Worm (Caenorhabditis elegans) whole organism, late embryonic: ENCODE measurements around the gene F46F5.14.
"Not testable (repeated sequence)": the region's sequence is repeated elsewhere in the genome, so short reads cannot be mapped to it uniquely, and the experiment has no call there.

Experiments used
- K09A11.1 ChIP-seq: sonication (generic microtip); optimal IDR thresholded peaks from 2 replicates; lab custom pipeline; 2017; ENCODE audit warnings: antibody characterized with exemption, mild to moderate bottlenecking, missing genetic modification characterization, missing compliant biosample characterization; ENCODE audit not compliant: insufficient read depth
- T23F11.4 ChIP-seq: fragments of 200-800 bp; sonication (Bioruptor generic); optimal IDR thresholded peaks from 2 replicates; lab custom pipeline; 2018; ENCODE audit warnings: mild to moderate bottlenecking, missing genetic modification characterization, missing compliant biosample characterization
- ahr-1 ChIP-seq: sonication (generic microtip); optimal IDR thresholded peaks from 2 replicates; lab custom pipeline; 2016; ENCODE audit warnings: missing genetic modification characterization, missing compliant biosample characterization
- ceh-14 ChIP-seq: sonication (generic microtip); optimal IDR thresholded peaks from 2 replicates; lab custom pipeline; 2016; ENCODE audit warnings: missing genotype, missing genetic modification characterization, missing compliant biosample characterization
- ceh-18 ChIP-seq: sonication (generic microtip); optimal IDR thresholded peaks from 2 replicates; lab custom pipeline; 2016; ENCODE audit warnings: missing genetic modification characterization, missing compliant biosample characterization
- ceh-19 ChIP-seq: fragments of 200-800 bp; sonication (Bioruptor generic); optimal IDR thresholded peaks from 2 replicates; lab custom pipeline; 2018; ENCODE audit warnings: mild to moderate bottlenecking, missing genetic modification characterization, missing compliant biosample characterization
- ceh-2 ChIP-seq: sonication (generic microtip); optimal IDR thresholded peaks from 2 replicates; lab custom pipeline; 2016; ENCODE audit warnings: missing genotype, missing genetic modification characterization, missing compliant biosample characterization
- ceh-22 ChIP-seq: sonication (generic microtip); optimal IDR thresholded peaks from 2 replicates; lab custom pipeline; 2017; ENCODE audit warnings: missing biosample characterization, missing genetic modification characterization
- ceh-24 ChIP-seq: sonication (generic microtip); optimal IDR thresholded peaks from 2 replicates; lab custom pipeline; 2016; ENCODE audit warnings: mild to moderate bottlenecking, missing genetic modification characterization, missing compliant biosample characterization
- ceh-45 ChIP-seq: fragments of 200-800 bp; sonication (Bioruptor generic); IDR thresholded peaks from 2 replicates; pipeline ENCODE4 v1.3.6; 2022; ENCODE audit warnings: missing genetic modification reagents, missing genetic modification characterization, missing compliant biosample characterization
- che-1 ChIP-seq: sonication (generic microtip); optimal IDR thresholded peaks from 2 replicates; lab custom pipeline; 2016; ENCODE audit warnings: mild to moderate bottlenecking, missing genetic modification characterization, missing compliant biosample characterization
- elt-2 ChIP-seq: sonication (generic microtip); optimal IDR thresholded peaks from 2 replicates; lab custom pipeline; 2016; ENCODE audit warnings: missing genetic modification reagents, missing genetic modification characterization, missing compliant biosample characterization
- ets-4 ChIP-seq: sonication (generic microtip); optimal IDR thresholded peaks from 2 replicates; lab custom pipeline; 2016; ENCODE audit warnings: missing genetic modification characterization, missing compliant biosample characterization
- fkh-10 ChIP-seq: fragments of 150-350 bp; optimal IDR thresholded peaks from 2 replicates; lab custom pipeline; 2014; ENCODE audit warnings: missing biosample characterization, missing genetic modification reagents, missing genetic modification characterization
- fkh-6 ChIP-seq: sonication (generic microtip); optimal IDR thresholded peaks from 2 replicates; lab custom pipeline; 2016; ENCODE audit warnings: missing genetic modification characterization, missing compliant biosample characterization
- gmeb-2 ChIP-seq: sonication (generic microtip); optimal IDR thresholded peaks from 2 replicates; lab custom pipeline; 2016; ENCODE audit warnings: missing genetic modification characterization, inconsistent platforms, missing compliant biosample characterization
- hlh-15 ChIP-seq: sonication (generic microtip); optimal IDR thresholded peaks from 2 replicates; lab custom pipeline; 2016; ENCODE audit warnings: missing genetic modification characterization, missing compliant biosample characterization
- hlh-30 ChIP-seq: sonication (generic microtip); optimal IDR thresholded peaks from 2 replicates; lab custom pipeline; 2017; ENCODE audit warnings: antibody characterized with exemption, missing genetic modification characterization, missing compliant biosample characterization; ENCODE audit not compliant: insufficient read depth
- hlh-6 ChIP-seq: sonication (generic microtip); optimal IDR thresholded peaks from 2 replicates; lab custom pipeline; 2016; ENCODE audit warnings: missing genotype, missing genetic modification characterization, missing compliant biosample characterization
- hlh-8 ChIP-seq: sonication (generic microtip); optimal IDR thresholded peaks from 2 replicates; lab custom pipeline; 2016; ENCODE audit warnings: missing genotype, missing genetic modification characterization, missing compliant biosample characterization
- lim-6 ChIP-seq: sonication (generic microtip); optimal IDR thresholded peaks from 2 replicates; lab custom pipeline; 2016; ENCODE audit warnings: missing genetic modification characterization, missing compliant biosample characterization
- lin-11 ChIP-seq: fragments of 200-800 bp; sonication (Bioruptor generic); optimal IDR thresholded peaks from 2 replicates; lab custom pipeline; 2018; ENCODE audit warnings: mild to moderate bottlenecking, missing genetic modification characterization, missing compliant biosample characterization
- madf-2 ChIP-seq: sonication (generic microtip); optimal IDR thresholded peaks from 2 replicates; lab custom pipeline; 2017; ENCODE audit warnings: missing genetic modification characterization, missing compliant biosample characterization
- mec-3 ChIP-seq: sonication (generic microtip); optimal IDR thresholded peaks from 2 replicates; lab custom pipeline; 2016; ENCODE audit warnings: borderline replicate concordance, missing genetic modification characterization, missing compliant biosample characterization
- nfya-1 ChIP-seq: sonication (generic microtip); optimal IDR thresholded peaks from 2 replicates; lab custom pipeline; 2017; ENCODE audit warnings: missing genetic modification characterization, mild to moderate bottlenecking, missing compliant biosample characterization, antibody characterized with exemption, moderate library complexity
- nhr-232 ChIP-seq: sonication (generic microtip); optimal IDR thresholded peaks from 2 replicates; lab custom pipeline; 2016; ENCODE audit warnings: missing genetic modification characterization, missing compliant biosample characterization
- pag-3 ChIP-seq: sonication (generic microtip); optimal IDR thresholded peaks from 2 replicates; lab custom pipeline; 2016; ENCODE audit warnings: missing compliant biosample characterization, missing genetic modification characterization, borderline replicate concordance
- pat-9 ChIP-seq: fragments of 200-800 bp; sonication (Bioruptor generic); optimal IDR thresholded peaks from 2 replicates; lab custom pipeline; 2018; ENCODE audit warnings: mild to moderate bottlenecking, missing genetic modification characterization, moderate library complexity, missing compliant biosample characterization
- pha-4 ChIP-seq: fragments of 150-350 bp; optimal IDR thresholded peaks from 2 replicates; lab custom pipeline; 2018; ENCODE audit warnings: missing biosample characterization, missing genetic modification reagents, missing genetic modification characterization
- pros-1 ChIP-seq: fragments of 150-350 bp; optimal IDR thresholded peaks from 2 replicates; lab custom pipeline; 2014; ENCODE audit warnings: missing biosample characterization, missing genetic modification reagents, missing genetic modification characterization
- ref-2 ChIP-seq: sonication (generic microtip); optimal IDR thresholded peaks from 2 replicates; lab custom pipeline; 2016; ENCODE audit warnings: missing genetic modification characterization, missing compliant biosample characterization
- sdc-2 ChIP-seq: sonication (generic microtip); optimal IDR thresholded peaks from 2 replicates; lab custom pipeline; 2016; ENCODE audit warnings: missing genotype, missing genetic modification characterization, missing compliant biosample characterization
- sox-4 ChIP-seq: sonication (generic microtip); optimal IDR thresholded peaks from 2 replicates; lab custom pipeline; 2017; ENCODE audit warnings: mild to moderate bottlenecking, missing genetic modification characterization, inconsistent platforms, missing compliant biosample characterization
- syd-9 ChIP-seq: sonication (generic microtip); optimal IDR thresholded peaks from 2 replicates; lab custom pipeline; 2016; ENCODE audit warnings: mild to moderate bottlenecking, missing genetic modification characterization, moderate library complexity, missing compliant biosample characterization
- tbx-7 ChIP-seq: sonication (generic microtip); optimal IDR thresholded peaks from 2 replicates; lab custom pipeline; 2016; ENCODE audit warnings: missing genotype, missing genetic modification characterization, missing compliant biosample characterization
- ttx-3 ChIP-seq: sonication (generic microtip); optimal IDR thresholded peaks from 2 replicates; lab custom pipeline; 2016; ENCODE audit warnings: missing genetic modification reagents, missing genetic modification characterization, missing compliant biosample characterization
- unc-55 ChIP-seq: sonication (generic microtip); optimal IDR thresholded peaks from 2 replicates; lab custom pipeline; 2017; ENCODE audit warnings: missing biosample characterization, missing genetic modification reagents, missing genetic modification characterization

Gene F46F5.14

DNA sequence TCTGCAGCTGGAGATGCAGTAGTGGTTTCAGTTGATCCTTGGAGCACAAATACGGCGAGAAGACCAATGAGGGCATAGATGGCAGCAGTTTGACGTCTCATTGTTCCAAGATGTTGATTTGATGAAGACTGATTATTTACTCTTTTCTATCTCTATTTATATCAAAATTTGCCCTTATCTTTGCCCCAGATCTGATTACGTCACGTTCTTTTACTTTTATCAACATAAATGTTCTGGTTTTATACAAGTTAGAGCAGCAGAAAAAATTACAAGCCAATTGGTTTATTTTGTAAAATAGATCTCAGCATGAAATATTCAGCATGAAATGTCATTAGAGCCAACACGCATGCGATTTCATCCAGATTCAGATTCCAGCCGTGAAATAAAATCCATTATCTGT, 22.9 kb downstream of the F46F5.14 start, which contains the start of gene msrp-4:
TSS of gene msrp-4 (minus strand) at position 101 of the 400 bp plus-strand sequence.
- not testable (repeated sequence) for TF ChIP-seq hlh-8 (tag; lab: Kevin White, UChicago); fkh-10 (GFP tag; lab: Kevin White, UChicago); hlh-30 (tag; lab: Kevin White, UChicago)

DNA sequence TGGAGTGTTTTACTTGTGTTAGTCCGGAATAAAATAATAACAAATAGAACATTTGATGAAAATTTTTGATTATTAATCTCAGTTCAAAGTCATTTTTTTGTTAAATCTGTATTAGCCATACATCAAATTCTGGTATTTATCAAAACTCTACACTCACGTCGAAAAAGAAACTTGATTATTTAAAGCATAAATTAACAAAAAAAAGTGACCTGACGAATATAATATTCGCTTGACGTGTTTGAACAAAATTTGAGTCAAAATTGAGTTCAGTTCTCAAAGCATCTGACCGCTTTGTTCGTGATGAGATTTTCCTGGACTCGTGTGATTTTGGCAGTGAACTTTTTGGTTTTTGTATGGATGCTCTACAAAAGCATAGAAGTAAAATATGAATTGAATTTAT, 23.7 kb downstream of the F46F5.14 start, which contains the start of gene F46F5.10:
TSS of gene F46F5.10 (plus strand) at position 301 of the 400 bp plus-strand sequence.
- no peak for TF ChIP-seq lin-11
- no peak for TF ChIP-seq ceh-2 (tag; lab: Kevin White, UChicago)
- no peak for TF ChIP-seq pat-9 (tag; lab: Kevin White, UChicago)
- no peak for TF ChIP-seq unc-55
- TF ChIP-seq syd-9: no peak
- no peak for TF ChIP-seq elt-2 (tag; lab: Kevin White, UChicago)
- TF ChIP-seq ahr-1: no peak
- no peak for TF ChIP-seq gmeb-2 (tag; lab: Kevin White, UChicago)
- no peak for TF ChIP-seq ceh-18 (tag; lab: Kevin White, UChicago)
- no peak for TF ChIP-seq ceh-19 (GFP tag; lab: Kevin White, UChicago)
- TF ChIP-seq hlh-15 (tag; lab: Kevin White, UChicago): no peak
- TF ChIP-seq hlh-6 (tag; lab: Kevin White, UChicago): no peak
- no peak for TF ChIP-seq madf-2
- no peak for TF ChIP-seq tbx-7 (tag; lab: Kevin White, UChicago)

DNA sequence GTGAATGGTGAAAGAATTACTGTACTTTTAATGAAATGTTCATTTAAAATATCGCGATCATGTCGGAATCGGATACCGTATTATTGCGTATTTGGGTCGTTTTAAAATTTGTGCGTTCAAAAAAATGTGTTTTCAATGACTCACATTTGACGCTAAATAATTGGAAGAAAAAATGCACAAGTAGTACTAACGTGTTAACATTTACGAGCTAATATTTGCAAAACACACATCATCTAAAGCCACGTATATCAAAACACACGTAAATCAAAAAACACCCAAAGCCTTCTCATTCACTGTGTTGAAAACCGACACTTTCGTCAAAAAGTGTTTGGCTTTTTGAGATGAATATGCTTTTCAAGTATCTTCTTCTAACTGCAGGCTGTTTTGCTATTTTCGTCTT, 25.7 kb downstream of the F46F5.14 start, which contains the start of gene F28A10.1:
TSS of gene F28A10.1 (plus strand) at position 301 of the 400 bp plus-strand sequence.
- no peak for TF ChIP-seq ttx-3 (tag; lab: Kevin White, UChicago)
- TF ChIP-seq ceh-2 (tag; lab: Kevin White, UChicago): no peak
- TF ChIP-seq madf-2: no peak
- TF ChIP-seq ceh-24 (tag; lab: Kevin White, UChicago): no peak
- TF ChIP-seq tbx-7 (tag; lab: Kevin White, UChicago): no peak
- TF ChIP-seq lim-6: no peak
- TF ChIP-seq T23F11.4 (GFP tag; lab: Kevin White, UChicago): no peak
- TF ChIP-seq K09A11.1: no peak
- no peak for TF ChIP-seq elt-2 (tag; lab: Kevin White, UChicago)
- TF ChIP-seq pat-9 (tag; lab: Kevin White, UChicago): no peak
- TF ChIP-seq nhr-232 (tag; lab: Kevin White, UChicago): no peak
- no peak for TF ChIP-seq sox-4 (tag; lab: Kevin White, UChicago)
- no peak for TF ChIP-seq fkh-6
- no peak for TF ChIP-seq ceh-22 (tag; lab: Kevin White, UChicago)
- no peak for TF ChIP-seq ceh-14 (tag; lab: Kevin White, UChicago)
- TF ChIP-seq, all 69 proteins: peak for 0

DNA sequence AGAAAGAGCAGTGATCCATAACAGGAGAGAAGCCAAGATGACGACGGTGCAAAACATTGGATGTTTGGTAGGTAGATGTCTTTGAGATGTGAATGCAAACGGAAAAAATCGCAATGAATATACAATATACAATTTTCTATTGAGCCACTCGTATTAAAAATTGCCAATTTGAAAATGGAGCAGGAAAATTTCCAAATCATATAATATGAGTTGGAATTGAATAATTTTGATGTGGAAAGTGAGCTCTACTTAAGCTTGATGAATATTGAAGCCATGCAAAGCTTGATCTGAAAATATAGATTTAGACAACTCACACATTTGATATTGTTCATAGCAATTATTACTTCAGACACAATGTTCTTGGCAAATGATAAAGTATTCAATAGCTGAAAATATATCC, 38.6 kb downstream of the F46F5.14 start, which contains the start of gene F28A10.8:
TSS of gene F28A10.8 (minus strand) at position 101 of the 400 bp plus-strand sequence.
- TF ChIP-seq unc-55 (no peak), mec-3 (no peak), hlh-8 (tag; lab: Kevin White, UChicago) (no peak), ceh-45 (GFP tag; lab: Robert Waterston, UW) (no peak), pha-4 (tag; lab: Kevin White, UChicago) (no peak), nfya-1 (tag; lab: Kevin White, UChicago) (no peak), sdc-2 (tag; lab: Kevin White, UChicago) (no peak), pag-3 (tag; lab: Kevin White, UChicago) (no peak), ref-2 (tag; lab: Kevin White, UChicago) (no peak), hlh-15 (tag; lab: Kevin White, UChicago) (no peak), ets-4 (tag; lab: Kevin White, UChicago) (no peak), ttx-3 (tag; lab: Kevin White, UChicago) (no peak), pros-1 (tag; lab: Kevin White, UChicago) (no peak), che-1 (tag; lab: Kevin White, UChicago) (no peak)
